Worm (Caenorhabditis elegans) whole organism, young adult: ENCODE data around the gene hum-4.

ENCODE experiments used
- B0035.1 ChIP-seq: sonication (generic microtip); optimal IDR thresholded peaks from 2 replicates; lab custom pipeline; 2016; ENCODE audit warnings: missing genetic modification characterization, mild to moderate bottlenecking, missing compliant biosample characterization, missing genotype, missing genetic modification reagents
- B0336.3 ChIP-seq: fragments of 200-800 bp; sonication (Bioruptor generic); IDR thresholded peaks from 2 replicates; pipeline ENCODE4 v1.3.6; 2022; ENCODE audit warnings: missing genetic modification characterization, missing compliant biosample characterization
- F49E8.2 ChIP-seq: sonication (generic microtip); optimal IDR thresholded peaks from 3 replicates; lab custom pipeline; 2017; ENCODE audit warnings: missing genetic modification characterization, mild to moderate bottlenecking, missing compliant biosample characterization, antibody characterized with exemption, moderate library complexity; ENCODE audit not compliant: insufficient read depth
- F57A8.1 ChIP-seq: fragments of 200-800 bp; sonication (Bioruptor generic); optimal IDR thresholded peaks from 2 replicates; lab custom pipeline; 2018; ENCODE audit warnings: mild to moderate bottlenecking, missing genetic modification characterization, moderate library complexity, missing compliant biosample characterization
- K11D2.4 ChIP-seq: fragments of 200-800 bp; sonication (Bioruptor generic); IDR thresholded peaks from 2 replicates; pipeline ENCODE4 v1.3.6; 2022; ENCODE audit warnings: missing genetic modification reagents, missing genetic modification characterization, missing compliant biosample characterization
- K12H6.12 ChIP-seq: fragments of 200-800 bp; sonication (Bioruptor generic); optimal IDR thresholded peaks from 2 replicates; lab custom pipeline; 2018; ENCODE audit warnings: mild to moderate bottlenecking, missing genetic modification characterization, missing compliant biosample characterization
- T07F8.4 ChIP-seq: sonication (generic microtip); optimal IDR thresholded peaks from 2 replicates; lab custom pipeline; 2016; ENCODE audit warnings: mild to moderate bottlenecking, missing genetic modification characterization, moderate library complexity, missing compliant biosample characterization
- Y56A3A.18 ChIP-seq: fragments of 200-800 bp; sonication (Bioruptor generic); IDR thresholded peaks from 2 replicates; pipeline ENCODE4 v1.3.6; 2022; ENCODE audit warnings: missing genetic modification reagents, missing genetic modification characterization, missing compliant biosample characterization
- ZK185.1 ChIP-seq: sonication (generic microtip); optimal IDR thresholded peaks from 2 replicates; lab custom pipeline; 2016; ENCODE audit warnings: mild to moderate bottlenecking, missing genetic modification characterization, missing compliant biosample characterization; ENCODE audit not compliant: poor library complexity, severe bottlenecking
- aptf-2 ChIP-seq: fragments of 200-800 bp; sonication (Bioruptor generic); conservative IDR thresholded peaks from 2 replicates; pipeline ENCODE4 v1.3.6; 2022; ENCODE audit warnings: missing genetic modification reagents, missing genetic modification characterization, missing compliant biosample characterization
- atf-7 ChIP-seq: sonication (generic microtip); optimal IDR thresholded peaks from 2 replicates; lab custom pipeline; 2017; ENCODE audit warnings: mild to moderate bottlenecking, missing genetic modification characterization, missing compliant biosample characterization
- attf-5 ChIP-seq: fragments of 200-800 bp; sonication (Bioruptor generic); optimal IDR thresholded peaks from 2 replicates; lab custom pipeline; 2018; ENCODE audit warnings: mild to moderate bottlenecking, missing genetic modification characterization, missing compliant biosample characterization
- cebp-1 ChIP-seq, 2 experiments: fragments of 200-800 bp in 1 of 2; sonication (Bioruptor generic) in 1 of 2; sonication (generic microtip) in 1 of 2; IDR thresholded peaks in 1 of 2; optimal IDR thresholded peaks in 1 of 2; 2 replicates each; pipeline versions ENCODE4 v1.3.6 to Lab custom; 2017 to 2022; ENCODE audit warnings: missing compliant biosample characterization in 2 of 2, missing genetic modification characterization in 2 of 2, mild to moderate bottlenecking in 1 of 2, missing genetic modification reagents in 1 of 2, moderate library complexity in 1 of 2
- cebp-2 ChIP-seq: fragments of 200-800 bp; sonication (Bioruptor generic); IDR thresholded peaks from 2 replicates; pipeline ENCODE4 v1.3.6; 2022; ENCODE audit warnings: missing genetic modification characterization, missing compliant biosample characterization
- ceh-100 ChIP-seq: fragments of 200-800 bp; sonication (Bioruptor generic); IDR thresholded peaks from 2 replicates; pipeline ENCODE4 v1.3.6; 2022; ENCODE audit warnings: missing genetic modification reagents, missing genetic modification characterization, missing compliant biosample characterization
- ceh-27 ChIP-seq: fragments of 200-800 bp; sonication (Bioruptor generic); optimal IDR thresholded peaks from 2 replicates; lab custom pipeline; 2018; ENCODE audit warnings: mild to moderate bottlenecking, missing genetic modification characterization, moderate library complexity, missing compliant biosample characterization
- ceh-40 ChIP-seq: fragments of 200-800 bp; sonication (Bioruptor generic); IDR thresholded peaks from 2 replicates; pipeline ENCODE4 v1.3.6; 2022; ENCODE audit warnings: missing genetic modification characterization, missing compliant biosample characterization
- chd-7 ChIP-seq: sonication (generic microtip); optimal IDR thresholded peaks from 2 replicates; lab custom pipeline; 2016; ENCODE audit warnings: mild to moderate bottlenecking, missing genetic modification characterization, moderate library complexity, missing compliant biosample characterization
- dox-1 ChIP-seq: fragments of 200-800 bp; sonication (Bioruptor generic); IDR thresholded peaks from 2 replicates; pipeline ENCODE4 v1.3.6; 2022; ENCODE audit warnings: missing genetic modification reagents, missing genetic modification characterization, missing compliant biosample characterization
- efl-1 ChIP-seq: fragments of 150-350 bp; optimal IDR thresholded peaks from 2 replicates; lab custom pipeline; 2014; ENCODE audit warnings: missing biosample characterization, missing genetic modification reagents, missing genetic modification characterization
- egl-44 ChIP-seq: fragments of 200-800 bp; sonication (Bioruptor generic); IDR thresholded peaks from 2 replicates; pipeline ENCODE4 v1.3.6; 2022; ENCODE audit warnings: missing genetic modification reagents, missing genetic modification characterization, missing compliant biosample characterization
- gei-17 ChIP-seq: fragments of 200-800 bp; sonication (Bioruptor generic); optimal IDR thresholded peaks from 2 replicates; lab custom pipeline; 2018; ENCODE audit warnings: mild to moderate bottlenecking, missing genetic modification characterization, missing compliant biosample characterization
- hmg-1.2 ChIP-seq: fragments of 200-800 bp; sonication (Bioruptor generic); IDR thresholded peaks from 2 replicates; pipeline ENCODE4 v1.3.6; 2022; ENCODE audit warnings: missing genetic modification reagents, missing genetic modification characterization, missing compliant biosample characterization
- let-607 ChIP-seq, 2 experiments: fragments of 200-800 bp in 1 of 2; sonication (Bioruptor generic) in 1 of 2; sonication (generic microtip) in 1 of 2; optimal IDR thresholded peaks; 2 replicates each; lab custom pipeline; 2016 to 2018; ENCODE audit warnings: mild to moderate bottlenecking in 2 of 2, missing compliant biosample characterization in 2 of 2, missing genetic modification characterization in 2 of 2, moderate library complexity in 2 of 2, missing genotype in 1 of 2
- lin-35 ChIP-seq, 3 experiments: fragments of 150-350 bp in 2 of 3; sonication (generic microtip) in 1 of 3; optimal IDR thresholded peaks; 2 replicates each; lab custom pipeline; 2014 to 2018; ENCODE audit warnings: missing biosample characterization in 3 of 3, missing genetic modification characterization in 3 of 3, missing genetic modification reagents in 3 of 3
- lin-40 ChIP-seq: sonication (generic microtip); optimal IDR thresholded peaks from 2 replicates; lab custom pipeline; 2016; ENCODE audit warnings: missing genetic modification characterization, mild to moderate bottlenecking, missing compliant biosample characterization, missing genotype, missing genetic modification reagents
- madf-10 ChIP-seq: sonication (generic microtip); optimal IDR thresholded peaks from 2 replicates; lab custom pipeline; 2016; ENCODE audit warnings: mild to moderate bottlenecking, missing genetic modification characterization, missing compliant biosample characterization
- madf-3 ChIP-seq: fragments of 200-800 bp; sonication (Bioruptor generic); IDR thresholded peaks from 2 replicates; pipeline ENCODE4 v1.3.6; 2022; ENCODE audit warnings: missing genetic modification reagents, missing genetic modification characterization, missing compliant biosample characterization
- madf-8 ChIP-seq: fragments of 200-800 bp; sonication (Bioruptor generic); conservative IDR thresholded peaks from 2 replicates; pipeline ENCODE4 v1.3.6; 2022; ENCODE audit warnings: missing genetic modification reagents, missing genetic modification characterization, missing compliant biosample characterization
- mcd-1 ChIP-seq: fragments of 200-800 bp; sonication (Bioruptor generic); IDR thresholded peaks from 2 replicates; pipeline ENCODE4 v1.3.6; 2022; ENCODE audit warnings: missing genetic modification reagents, missing genetic modification characterization, missing compliant biosample characterization
- mel-28 ChIP-seq: sonication (generic microtip); optimal IDR thresholded peaks from 2 replicates; lab custom pipeline; 2016; ENCODE audit warnings: borderline replicate concordance, mild to moderate bottlenecking, missing genetic modification characterization, missing compliant biosample characterization
- nfyb-1 ChIP-seq: fragments of 200-800 bp; sonication (Bioruptor generic); IDR thresholded peaks from 2 replicates; pipeline ENCODE4 v1.3.6; 2022; ENCODE audit warnings: missing genetic modification reagents, missing genetic modification characterization, missing compliant biosample characterization
- nhr-179 ChIP-seq: sonication (generic microtip); optimal IDR thresholded peaks from 2 replicates; lab custom pipeline; 2016; ENCODE audit warnings: mild to moderate bottlenecking, missing genetic modification characterization, missing compliant biosample characterization
- nhr-80 ChIP-seq: sonication (generic microtip); optimal IDR thresholded peaks from 2 replicates; lab custom pipeline; 2016; ENCODE audit warnings: missing genetic modification characterization, missing compliant biosample characterization
- pbrm-1 ChIP-seq: fragments of 200-800 bp; sonication (Bioruptor generic); IDR thresholded peaks from 2 replicates; pipeline ENCODE4 v1.3.6; 2022; ENCODE audit warnings: missing genetic modification reagents, missing genetic modification characterization, missing compliant biosample characterization
- rpc-1 ChIP-seq, 2 experiments: fragments of 150-350 bp in 1 of 2; sonication (generic microtip) in 1 of 2; optimal IDR thresholded peaks; 2 replicates each; lab custom pipeline; 2014 to 2018; ENCODE audit warnings: missing biosample characterization in 1 of 2, missing genetic modification characterization in 1 of 2, missing genetic modification reagents in 1 of 2, missing genotype in 1 of 2
- somi-1 ChIP-seq: fragments of 200-800 bp; sonication (Bioruptor generic); optimal IDR thresholded peaks from 2 replicates; lab custom pipeline; 2018; ENCODE audit warnings: mild to moderate bottlenecking, missing genetic modification characterization, missing compliant biosample characterization
- sptf-2 ChIP-seq: fragments of 200-800 bp; sonication (Bioruptor generic); optimal IDR thresholded peaks from 2 replicates; lab custom pipeline; 2018; ENCODE audit warnings: mild to moderate bottlenecking, missing genetic modification characterization, missing compliant biosample characterization
- tbp1 ChIP-seq: fragments of 200-800 bp; sonication (Bioruptor generic); optimal IDR thresholded peaks from 2 replicates; lab custom pipeline; 2018; ENCODE audit warnings: mild to moderate bottlenecking, missing genetic modification characterization, missing compliant biosample characterization
- tlf-1 ChIP-seq: fragments of 200-800 bp; sonication (Bioruptor generic); optimal IDR thresholded peaks from 2 replicates; lab custom pipeline; 2018; ENCODE audit warnings: mild to moderate bottlenecking, missing genetic modification characterization, missing compliant biosample characterization
- zfh-2 ChIP-seq: fragments of 200-800 bp; sonication (Bioruptor generic); conservative IDR thresholded peaks from 2 replicates; pipeline ENCODE4 v1.3.6; 2022; ENCODE audit warnings: missing genetic modification reagents, missing genetic modification characterization, missing compliant biosample characterization
- zim-3 ChIP-seq: sonication (generic microtip); optimal IDR thresholded peaks from 2 replicates; lab custom pipeline; 2017; ENCODE audit warnings: mild to moderate bottlenecking, missing genetic modification characterization, moderate library complexity, missing compliant biosample characterization

hum-4 gene

DNA sequence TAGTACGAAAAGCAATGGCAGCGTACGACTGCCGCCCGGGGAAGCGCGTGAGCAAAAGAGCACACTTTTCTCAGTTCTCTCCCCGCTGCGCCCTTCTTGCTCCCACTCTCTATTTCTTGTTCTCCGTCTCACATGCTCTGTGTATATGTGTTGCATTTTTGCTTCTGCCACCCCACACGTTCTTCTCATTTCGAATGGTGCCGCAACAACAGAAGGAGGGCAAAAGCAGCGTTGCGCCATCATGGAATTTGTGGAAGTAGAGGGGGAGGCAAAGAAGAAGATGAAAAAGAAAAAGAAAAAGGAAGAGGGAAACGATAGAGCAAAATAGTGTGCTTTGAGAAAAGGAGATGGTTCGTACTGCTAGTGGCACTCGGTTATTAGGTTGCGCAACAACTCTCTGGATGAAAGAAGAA lies 33.9 kb upstream of the hum-4 start (continued):
- peak; percentile 51 for TF ChIP-seq zim-3
- TF ChIP-seq aptf-2 = no peak
- TF ChIP-seq madf-3 (GFP tag; lab: Robert Waterston, UW) = no peak
- TF ChIP-seq nhr-179 = peak; percentile 9
- no peak for TF ChIP-seq T07F8.4 (tag; lab: Kevin White, UChicago)
- TF ChIP-seq B0336.3 (GFP tag; lab: Robert Waterston, UW) = peak; percentile 55; the same call in 1 of the 2 replicates
- no peak for TF ChIP-seq efl-1 (GFP tag; lab: Kevin White, UChicago)
- TF ChIP-seq tlf-1 (GFP tag; lab: Kevin White, UChicago) = peak; percentile 22
- TF ChIP-seq rpc-1 (optimal IDR thresholded peaks at IDR 0.05; lab: Kevin White, UChicago) = no peak
- TF ChIP-seq rpc-1 (tag; optimal IDR thresholded peaks at IDR 0.05; lab: Kevin White, UChicago) = no peak
- TF ChIP-seq somi-1 (GFP tag; lab: Kevin White, UChicago) = peak; percentile 67
- TF ChIP-seq dox-1 (GFP tag; lab: Robert Waterston, UW) = peak; percentile 44; the same call in 1 of the 2 replicates
- peak; percentile 84 for TF ChIP-seq K12H6.12 (tag; lab: Kevin White, UChicago)
- TF ChIP-seq ceh-40 (GFP tag; lab: Robert Waterston, UW) = no peak
- TF ChIP-seq madf-10 (tag; lab: Kevin White, UChicago) = peak; percentile 25
- TF ChIP-seq mel-28 = no peak
- TF ChIP-seq pbrm-1 (GFP tag; lab: Robert Waterston, UW) = peak; percentile 8; the same call in 1 of the 2 replicates
- peak; percentile 77 for TF ChIP-seq nhr-80
- TF ChIP-seq ceh-100 (GFP tag; lab: Robert Waterston, UW) = no peak
- peak; percentile 4 for TF ChIP-seq B0035.1
- TF ChIP-seq lin-40 (tag; lab: Kevin White, UChicago) = peak; percentile 28
- TF ChIP-seq lin-35 (GFP tag; optimal IDR thresholded peaks at IDR 0.05; lab: Kevin White, UChicago) = peak in 1 of 3 experiments; percentile 50

DNA sequence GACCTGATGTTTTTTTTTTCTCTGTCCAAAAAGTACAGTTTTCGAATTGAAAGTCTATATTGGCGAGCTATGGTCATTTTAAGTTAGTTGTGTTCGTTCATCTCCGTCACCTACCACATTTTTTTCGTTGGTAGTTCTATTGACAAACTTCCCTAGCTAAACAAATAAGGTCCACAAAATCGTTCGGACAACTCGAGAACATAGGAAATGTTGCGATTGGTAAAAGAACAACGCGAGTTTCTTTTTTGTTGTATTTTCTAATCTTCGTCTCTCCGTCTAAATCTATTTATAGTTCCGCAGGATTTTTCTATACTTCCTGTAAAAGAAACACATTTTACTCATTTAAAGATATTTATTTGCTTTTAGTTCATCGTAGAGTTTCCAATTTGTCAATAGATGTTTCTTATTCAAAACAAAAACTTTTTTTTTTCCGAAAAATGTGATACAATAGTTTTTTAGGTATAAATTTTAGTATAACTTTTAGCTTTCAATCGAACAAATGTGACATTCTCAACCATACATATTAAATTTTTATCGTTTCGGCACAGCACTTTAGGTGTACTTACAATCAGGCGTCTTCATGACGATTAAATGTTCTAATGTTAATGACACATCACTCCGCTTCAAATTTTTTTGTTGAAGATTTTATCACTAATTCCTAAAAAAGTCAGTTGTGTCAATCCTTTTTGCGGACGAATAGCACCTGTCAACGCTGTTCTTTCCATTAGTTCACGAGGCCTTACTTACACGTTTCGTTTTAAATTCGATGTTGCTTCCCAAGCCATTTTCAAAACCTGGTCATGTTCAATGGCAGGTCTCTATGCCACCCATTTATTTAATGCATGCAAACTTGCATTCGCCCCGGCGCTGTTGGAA lies 33.3 kb upstream of the hum-4 start:
- TF ChIP-seq let-607 (tag; optimal IDR thresholded peaks at IDR 0.05; lab: Kevin White, UChicago) (peak in 1 of 2 experiments; percentile 46), nhr-80 (peak; percentile 91), sptf-2 (GFP tag; lab: Kevin White, UChicago) (no peak), nfyb-1 (0 out of 2 replicates have a peak, but pooled peaks have one; percentile 28), F57A8.1 (no peak), atf-7 (tag; lab: Kevin White, UChicago) (peak; percentile 5)

DNA sequence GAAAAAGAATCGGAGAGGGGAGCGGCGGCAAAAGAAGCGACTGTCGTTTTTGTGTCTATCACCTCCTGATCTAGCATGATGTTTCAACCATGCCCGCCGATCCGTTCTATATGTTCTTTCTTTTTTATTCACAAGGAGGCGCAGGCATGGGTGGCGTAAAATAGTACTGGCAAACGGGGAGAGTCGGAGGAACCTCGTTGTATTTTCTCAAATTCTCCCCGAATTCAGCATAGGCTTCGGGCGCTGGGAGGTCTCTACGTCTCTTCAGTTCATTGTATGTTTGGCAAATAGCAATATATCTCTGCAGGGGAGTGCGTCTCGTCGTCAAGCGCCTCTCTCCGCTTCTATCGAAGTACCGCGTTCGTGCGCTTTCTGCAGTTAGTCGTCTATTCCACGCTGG lies 31.8 kb upstream of the hum-4 start, which contains the start of gene lin-14:
TSS of gene lin-14 (plus strand) at position 346 of the 400 bp plus-strand sequence.
- TF ChIP-seq zim-3 = no peak
- TF ChIP-seq tbp1 = peak; percentile 15
- TF ChIP-seq nhr-80 = peak; percentile 59
- TF ChIP-seq F49E8.2 (tag; lab: Kevin White, UChicago) = no peak
- no peak for TF ChIP-seq Y56A3A.18
- TF ChIP-seq ceh-27 (GFP tag; lab: Kevin White, UChicago) = no peak
- TF ChIP-seq K11D2.4 (GFP tag; lab: Robert Waterston, UW) = 0 out of 2 replicates have a peak, but pooled peaks have one; percentile 24
- TF ChIP-seq gei-17 (GFP tag; lab: Kevin White, UChicago) = peak; percentile 18
- no peak for TF ChIP-seq cebp-1 (GFP tag; IDR thresholded peaks at IDR 0.05; lab: Robert Waterston, UW)
- TF ChIP-seq cebp-1 (tag; optimal IDR thresholded peaks at IDR 0.05; lab: Kevin White, UChicago) = peak; percentile 58
- no peak for TF ChIP-seq madf-8 (GFP tag; lab: Robert Waterston, UW)
- TF ChIP-seq cebp-2 (GFP tag; lab: Robert Waterston, UW) = 0 out of 2 replicates have a peak, but pooled peaks have one; percentile 63
- peak; percentile 76 for TF ChIP-seq lin-40 (tag; lab: Kevin White, UChicago)
- TF ChIP-seq egl-44 (GFP tag; lab: Robert Waterston, UW) = no peak
- peak; percentile 33; the same call in 1 of the 2 replicates for TF ChIP-seq dox-1 (GFP tag; lab: Robert Waterston, UW)
- peak; percentile 44 for TF ChIP-seq K12H6.12 (tag; lab: Kevin White, UChicago)
- TF ChIP-seq zfh-2 (GFP tag; lab: Robert Waterston, UW) = peak; percentile 94
- TF ChIP-seq hmg-1.2 (GFP tag; lab: Robert Waterston, UW) = peak; percentile 73; the same call in 1 of the 2 replicates
- TF ChIP-seq attf-5 (GFP tag; lab: Kevin White, UChicago) = peak; percentile 1
- TF ChIP-seq ZK185.1 (tag; lab: Kevin White, UChicago) = peak; percentile 52
- peak; percentile 52 for TF ChIP-seq somi-1 (GFP tag; lab: Kevin White, UChicago)
- peak; percentile 2 for TF ChIP-seq chd-7 (tag; lab: Kevin White, UChicago)
- TF ChIP-seq mcd-1 (GFP tag; lab: Robert Waterston, UW) = peak; percentile 40; the same call in 1 of the 2 replicates
